Worm (Caenorhabditis elegans): ENCODE measurements around the gene F44E7.7.

F44E7.7 gene

DNA sequence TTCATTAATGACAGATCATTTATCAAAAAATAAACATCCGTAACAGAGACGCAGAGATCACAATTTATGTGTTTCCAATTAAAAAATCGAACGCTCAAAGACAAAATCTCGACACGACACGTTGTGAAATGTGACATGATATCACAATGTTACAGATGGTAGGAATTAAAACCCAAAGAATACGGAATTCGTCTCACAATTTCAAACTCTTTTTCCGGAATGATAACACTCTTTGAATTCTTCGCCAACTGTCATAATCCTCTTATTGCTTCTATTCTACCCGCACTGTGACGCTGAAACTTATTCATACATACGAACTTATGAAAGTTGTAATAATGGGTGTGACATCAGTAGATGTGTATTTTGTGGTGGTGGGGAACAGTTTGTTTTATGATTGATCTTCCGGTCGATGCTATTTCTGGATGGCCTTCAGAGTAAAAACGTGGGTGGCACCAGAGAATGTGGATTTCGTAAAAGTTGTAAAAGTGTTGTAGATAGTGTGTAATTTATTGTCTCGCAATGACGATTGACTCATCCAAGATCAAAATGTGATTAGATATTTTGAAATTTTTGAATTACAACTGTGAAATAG, 31.3 kb upstream of the F44E7.7 start:
- TF ChIP-seq F10B5.3 (tag; optimal IDR thresholded peaks at IDR 0.05) (no peak), zfp-3 (GFP tag; conservative IDR thresholded peaks at IDR 0.05) (no peak), mxl-3 (GFP tag; optimal IDR thresholded peaks at IDR 0.05) (peak; percentile 13), hlh-30 (tag; optimal IDR thresholded peaks at IDR 0.05; ENCODE audit: insufficient read depth) (peak; percentile 21), unc-62 (GFP tag; optimal IDR thresholded peaks at IDR 0.05 in 1 of 2) (peak in 1 of 2 experiments; percentile 90), unc-62 (tag; optimal IDR thresholded peaks at IDR 0.05) (no peak), hlh-11 (tag; optimal IDR thresholded peaks at IDR 0.05) (peak; percentile 57), mep-1 (tag; optimal IDR thresholded peaks at IDR 0.05) (no peak), nhr-48 (tag; optimal IDR thresholded peaks at IDR 0.05) (peak; percentile 49), dmd-6 (GFP tag; IDR thresholded peaks at IDR 0.05) (peak; percentile 90), dve-1 (tag; optimal IDR thresholded peaks at IDR 0.05; ENCODE audit: insufficient read depth) (peak; percentile 44), lin-1 (GFP tag; IDR thresholded peaks at IDR 0.05) (peak; percentile 54; the same call in 1 of the 2 replicates), nhr-28 (tag; optimal IDR thresholded peaks at IDR 0.05) (peak; percentile 68), daf-16 (GFP tag; optimal IDR thresholded peaks at IDR 0.05) (no peak), daf-16 (tag; optimal IDR thresholded peaks at IDR 0.05) (peak; percentile 7), mdl-1 (tag; optimal IDR thresholded peaks at IDR 0.05) (peak in 1 of 2 experiments; percentile 16), lsy-2 (tag; optimal IDR thresholded peaks at IDR 0.05) (no peak)

DNA sequence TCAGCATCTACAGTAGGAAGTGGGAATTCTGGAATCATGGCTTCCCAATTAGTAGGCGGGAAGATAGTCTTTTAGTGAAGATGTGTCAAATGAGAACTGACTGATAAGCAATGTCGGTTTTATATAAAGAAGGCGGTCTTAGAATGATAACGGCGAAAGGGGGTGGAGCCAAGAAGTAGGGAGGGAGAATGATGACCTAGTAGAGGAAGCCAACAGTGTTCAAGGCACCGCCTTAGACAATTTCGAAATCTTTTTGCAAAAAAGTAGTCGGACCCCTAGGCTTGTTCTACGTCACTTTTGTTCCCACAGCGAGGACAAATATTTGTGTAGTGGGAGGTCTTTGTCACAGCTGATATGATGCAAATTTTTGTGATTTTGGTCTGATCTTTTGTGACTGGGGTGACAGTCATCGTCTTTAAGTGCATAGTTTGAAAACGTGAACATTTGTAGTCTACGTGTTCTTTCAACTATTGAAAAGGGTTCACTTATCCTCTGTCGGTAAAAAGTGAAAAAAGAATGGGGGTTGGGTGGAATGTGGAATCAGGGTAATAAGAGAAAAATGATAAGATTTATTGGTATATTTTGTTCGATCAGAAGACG, 27.9 kb upstream of the F44E7.7 start, which contains the start of gene ZC250.4:
TSS of gene ZC250.4 (minus strand) at position 78 of the 600 bp plus-strand sequence.
- peak; percentile 20 for TF ChIP-seq mes-2 (tag; optimal IDR thresholded peaks at IDR 0.05; ENCODE audit: poor library complexity, severe bottlenecking)
- peak; percentile 39 for TF ChIP-seq nhr-102 (tag; optimal IDR thresholded peaks at IDR 0.05)
- TF ChIP-seq dve-1 (tag; optimal IDR thresholded peaks at IDR 0.05; ENCODE audit: insufficient read depth) = peak; percentile 41
- peak; percentile 21 for TF ChIP-seq ama-1 (optimal IDR thresholded peaks at IDR 0.05)
- peak; percentile 50 for TF ChIP-seq hlh-11 (tag; optimal IDR thresholded peaks at IDR 0.05)
- no peak for TF ChIP-seq T26A8.4 (GFP tag; IDR thresholded peaks at IDR 0.05)
- peak in 1 of 2 experiments; percentile 73 for TF ChIP-seq hif-1 (tag; optimal IDR thresholded peaks at IDR 0.05)
- TF ChIP-seq jun-1 (tag; optimal IDR thresholded peaks at IDR 0.05) = no peak
- no peak for TF ChIP-seq lin-1 (GFP tag; IDR thresholded peaks at IDR 0.05)
- TF ChIP-seq nhr-28 (tag; optimal IDR thresholded peaks at IDR 0.05) = peak; percentile 12
- 0 out of 2 replicates have a peak, but pooled peaks have one; percentile 4 for TF ChIP-seq tra-1 (GFP tag; IDR thresholded peaks at IDR 0.05)
- peak; percentile 74 for TF ChIP-seq aha-1 (tag)
- no peak for TF ChIP-seq nhr-10 (tag; optimal IDR thresholded peaks at IDR 0.05)
- TF ChIP-seq vab-7 (GFP tag; IDR thresholded peaks at IDR 0.05) = no peak
- TF ChIP-seq dmd-6 (GFP tag; IDR thresholded peaks at IDR 0.05) = peak; percentile 54; the same call in 1 of the 2 replicates
- TF ChIP-seq nhr-48 (tag; optimal IDR thresholded peaks at IDR 0.05) = peak; percentile 51
- no peak for TF ChIP-seq ceh-32 (tag; optimal IDR thresholded peaks at IDR 0.05; ENCODE audit: poor library complexity)
- no peak for TF ChIP-seq nhr-237 (tag; optimal IDR thresholded peaks at IDR 0.05)
- TF ChIP-seq unc-62 (GFP tag; optimal IDR thresholded peaks at IDR 0.05 in 1 of 2) = peak in 1 of 2 experiments; percentile 14
- no peak for TF ChIP-seq unc-62 (tag; optimal IDR thresholded peaks at IDR 0.05)

DNA sequence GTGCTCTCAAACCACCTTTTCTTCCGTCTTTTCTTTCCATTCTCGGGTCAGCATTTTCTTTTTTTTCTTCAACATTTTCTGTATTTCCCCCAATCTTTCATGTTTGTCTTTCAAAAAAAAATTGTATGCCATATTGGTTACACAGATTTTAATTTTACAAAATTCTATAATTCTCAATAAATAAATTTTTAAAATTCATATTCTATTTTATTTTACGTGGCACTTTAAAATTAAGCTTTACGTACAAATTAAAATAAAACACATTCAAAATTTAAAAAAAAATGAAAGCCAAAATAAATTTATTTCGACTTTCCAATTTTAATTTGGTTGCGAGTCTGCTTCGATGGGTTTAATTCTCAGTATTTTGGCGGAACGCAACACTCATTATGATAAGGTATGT, 20.2 kb upstream of the F44E7.7 start, which contains the start of gene ZC250.5:
TSS of gene ZC250.5 (plus strand) at position 301 of the 400 bp plus-strand sequence.
- TF ChIP-seq mxl-2 (GFP tag; conservative IDR thresholded peaks at IDR 0.05) (no peak), ztf-7 (tag; optimal IDR thresholded peaks at IDR 0.05) (no peak), D1046.2 (GFP tag; IDR thresholded peaks at IDR 0.05) (no peak), attf-4 (tag; optimal IDR thresholded peaks at IDR 0.05) (no peak), nhr-11 (tag; optimal IDR thresholded peaks at IDR 0.05) (no peak), egl-43 (GFP tag; IDR thresholded peaks at IDR 0.05) (no peak), nhr-111 (GFP tag; optimal IDR thresholded peaks at IDR 0.05) (no peak), dpl-1 (GFP tag; optimal IDR thresholded peaks at IDR 0.05) (no peak)

All from whole organism, L4 larva.